Fruit fly (Drosophila melanogaster) whole organism, embryonic: Measurements from ENCODE around the gene Phs.

Source experiments
- Asciz ChIP-seq: fragments of 200-800 bp; sonication (Bioruptor generic); optimal IDR thresholded peaks from 2 replicates; lab custom pipeline; 2017; ENCODE audit warnings: missing biosample characterization, mild to moderate bottlenecking, missing genetic modification characterization, missing genetic modification reagents
- CG11695 ChIP-seq: fragments of 200-800 bp; sonication (Bioruptor generic); IDR thresholded peaks from 3 replicates; pipeline ENCODE4 v1.3.6; 2022; ENCODE audit warnings: missing biosample characterization, missing genetic modification characterization
- Elba2 ChIP-seq: fragments of 200-800 bp; sonication (Bioruptor generic); optimal IDR thresholded peaks from 3 replicates; lab custom pipeline; 2016; ENCODE audit warnings: missing biosample characterization, missing genetic modification characterization
- Ets65A ChIP-seq: fragments of 200-800 bp; sonication (Bioruptor generic); peaks from one replicate; lab custom pipeline; 2016; ENCODE audit warnings: missing biosample characterization, missing genetic modification characterization
- Nf-YA ChIP-seq: fragments of 200-800 bp; sonication (Bioruptor generic); IDR thresholded peaks from 2 replicates; pipeline ENCODE4 v1.3.6; 2022; ENCODE audit warnings: missing biosample characterization, missing genetic modification characterization
- Usf ChIP-seq: fragments of 200-800 bp; sonication (Bioruptor generic); optimal IDR thresholded peaks from 2 replicates; lab custom pipeline; 2017; ENCODE audit warnings: missing genotype, missing biosample characterization, missing genetic modification characterization
- rib ChIP-seq: fragments of 200-800 bp; sonication (Bioruptor generic); IDR thresholded peaks from 2 replicates; pipeline ENCODE4 v1.3.6; 2022; ENCODE audit warnings: missing biosample characterization, missing genetic modification characterization
- zen ChIP-seq: fragments of 200-800 bp; sonication (Bioruptor generic); optimal IDR thresholded peaks from 3 replicates; lab custom pipeline; 2018; ENCODE audit warnings: missing biosample characterization, mild to moderate bottlenecking, missing genetic modification characterization, moderate library complexity

dm6 chr3L:15641590-15642019, 21.9 kb downstream of the Phs start:
- TF ChIP-seq rib (GFP tag; lab: Robert Waterston, UW) = no peak
- no peak for TF ChIP-seq CG11695 (GFP tag; lab: Robert Waterston, UW)
- no peak for TF ChIP-seq zen (tag; lab: Kevin White, UChicago)
- TF ChIP-seq Elba2 (GFP tag; lab: Kevin White, UChicago) = no peak
- no peak for TF ChIP-seq Ets65A
- no peak for TF ChIP-seq Nf-YA (GFP tag; lab: Robert Waterston, UW)
- no peak for TF ChIP-seq Asciz (GFP tag; lab: Kevin White, UChicago)
- no peak for TF ChIP-seq Usf (GFP tag; lab: Kevin White, UChicago)
